Worm (Caenorhabditis elegans): ENCODE data around the gene agr-1.

DNA sequence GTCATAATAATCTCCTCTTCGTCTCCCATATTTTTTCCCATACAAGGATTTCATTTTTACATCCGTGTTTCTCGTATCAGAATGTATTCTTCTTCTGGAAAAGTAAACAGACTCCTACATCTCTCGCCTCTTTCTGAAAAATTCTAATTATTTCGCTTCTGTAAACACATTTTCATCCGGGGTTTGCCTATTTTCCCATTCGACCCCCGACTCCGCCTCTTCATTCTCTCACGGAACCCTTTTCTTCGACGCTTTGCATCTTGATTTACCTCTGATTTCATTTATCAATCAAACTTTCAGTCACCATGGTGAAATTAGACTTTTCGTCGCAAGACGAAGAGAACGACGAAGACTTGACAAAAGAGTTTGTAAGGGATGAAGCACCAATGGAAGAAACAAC is 35.7 kb upstream of the agr-1 start, which contains the start of gene snt-1:
- TF ChIP-seq ama-1 (optimal IDR thresholded peaks at IDR 0.05) (no peak), aly-1 (tag; optimal IDR thresholded peaks at IDR 0.05) (no peak), B0310.2 (tag; optimal IDR thresholded peaks at IDR 0.05) (no peak), hmg-4 (GFP tag; optimal IDR thresholded peaks at IDR 0.05) (no peak), flt-1 (GFP tag; IDR thresholded peaks at IDR 0.05) (no peak), hmbx-1 (tag; optimal IDR thresholded peaks at IDR 0.05) (no peak), ets-7 (tag; optimal IDR thresholded peaks at IDR 0.05) (no peak), tra-4 (tag; optimal IDR thresholded peaks at IDR 0.05) (no peak), hnd-1 (tag; optimal IDR thresholded peaks at IDR 0.05) (no peak), F13C5.2 (tag; optimal IDR thresholded peaks at IDR 0.05) (no peak), ceh-36 (tag; optimal IDR thresholded peaks at IDR 0.05) (no peak), scrt-1 (GFP tag; IDR thresholded peaks at IDR 0.05) (no peak), tbx-37 (GFP tag; conservative IDR thresholded peaks at IDR 0.05) (no peak), ceh-13 (GFP tag; optimal IDR thresholded peaks at IDR 0.05) (no peak)

All from whole organism, early embryonic.